Worm (Caenorhabditis elegans) whole organism, L1 larva: ENCODE results near the gene T05H4.4.

ENCODE experiments used
- alr-1 ChIP-seq: fragments of 200-800 bp; sonication (Bioruptor generic); optimal IDR thresholded peaks from 2 replicates; lab custom pipeline; 2018; ENCODE audit warnings: borderline replicate concordance, mild to moderate bottlenecking, missing genetic modification characterization, missing compliant biosample characterization
- ceh-63 ChIP-seq: fragments of 200-800 bp; sonication (Bioruptor generic); optimal IDR thresholded peaks from 2 replicates; lab custom pipeline; 2018; ENCODE audit warnings: mild to moderate bottlenecking, missing genetic modification characterization, missing compliant biosample characterization
- egl-27 ChIP-seq, 2 experiments: fragments of 150-350 bp in 1 of 2; sonication (generic microtip); optimal IDR thresholded peaks; 3 replicates each; lab custom pipeline; 2017 to 2018; ENCODE audit warnings: missing biosample characterization in 2 of 2, missing genetic modification characterization in 2 of 2, missing genetic modification reagents in 2 of 2
- lsy-2 ChIP-seq, 2 experiments: fragments of 150-350 bp; optimal IDR thresholded peaks; 2 replicates each; lab custom pipeline; 2014; ENCODE audit warnings: missing biosample characterization in 2 of 2, missing genetic modification characterization in 2 of 2
- mep-1 ChIP-seq: fragments of 150-350 bp; optimal IDR thresholded peaks from 2 replicates; lab custom pipeline; 2014; ENCODE audit warnings: missing biosample characterization, missing genetic modification characterization
- nhr-12 ChIP-seq: sonication (generic microtip); optimal IDR thresholded peaks from 2 replicates; lab custom pipeline; 2017; ENCODE audit warnings: missing biosample characterization, missing genetic modification characterization
- snpc-4 ChIP-seq: fragments of 150-350 bp; optimal IDR thresholded peaks from 2 replicates; lab custom pipeline; 2014; ENCODE audit warnings: missing biosample characterization, missing genetic modification characterization
- tlp-1 ChIP-seq: fragments of 150-350 bp; optimal IDR thresholded peaks from 2 replicates; lab custom pipeline; 2014; ENCODE audit warnings: missing biosample characterization, missing genetic modification characterization
- unc-130 ChIP-seq: fragments of 150-350 bp; optimal IDR thresholded peaks from 2 replicates; lab custom pipeline; 2017; ENCODE audit warnings: missing biosample characterization, missing genetic modification characterization, inconsistent platforms

ce11 chrV:6400950-6401551 lies 37.6 kb upstream of the T05H4.4 start:
- TF ChIP-seq tlp-1 (tag; lab: Kevin White, UChicago) (no peak), nhr-12 (tag; lab: Kevin White, UChicago) (no peak), lsy-2 (tag; optimal IDR thresholded peaks at IDR 0.05; lab: Kevin White, UChicago) (no peak), alr-1 (tag; lab: Kevin White, UChicago) (no peak), ceh-63 (GFP tag; lab: Kevin White, UChicago) (no peak), mep-1 (no peak), unc-130 (tag; lab: Kevin White, UChicago) (no peak), snpc-4 (tag; lab: Kevin White, UChicago) (no peak), egl-27 (tag; optimal IDR thresholded peaks at IDR 0.05; lab: Kevin White, UChicago) (no peak)
